Worm (Caenorhabditis elegans): ENCODE results near the gene B0513.4.

DNA sequence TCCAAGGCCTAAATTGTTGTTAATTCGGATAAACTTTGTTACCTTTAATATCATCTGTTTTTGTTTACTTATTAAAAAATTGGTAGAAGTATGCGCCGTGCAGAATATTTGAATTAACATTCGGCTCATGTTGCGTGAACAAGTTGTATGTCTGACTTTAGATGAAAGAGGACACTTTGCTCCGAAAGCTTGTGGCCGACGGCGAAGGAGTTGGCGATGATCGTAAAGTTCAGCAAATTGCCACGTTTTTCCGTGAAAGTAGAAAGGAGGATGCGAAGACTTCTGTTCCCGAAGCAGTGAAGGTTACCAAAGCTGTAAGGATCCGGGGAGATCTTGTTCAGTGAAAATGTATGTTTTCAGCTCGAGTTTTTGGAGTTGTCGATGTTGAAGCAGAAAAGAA, 2.6 kb downstream of the B0513.4 start, which contains the start of gene thoc-7:
- TF ChIP-seq ztf-11 (tag; optimal IDR thresholded peaks at IDR 0.05) (no peak), hpl-2 (GFP tag; optimal IDR thresholded peaks at IDR 0.05) (no peak), ces-1 (GFP tag; optimal IDR thresholded peaks at IDR 0.05) (no peak), nhr-76 (tag; optimal IDR thresholded peaks at IDR 0.05) (no peak), ama-1 (optimal IDR thresholded peaks at IDR 0.05) (no peak), efl-1 (optimal IDR thresholded peaks at IDR 0.05) (no peak), efl-1 (GFP tag; optimal IDR thresholded peaks at IDR 0.05 in 1 of 2) (no peak), nhr-12 (tag; optimal IDR thresholded peaks at IDR 0.05) (no peak), elt-2 (tag; optimal IDR thresholded peaks at IDR 0.05) (no peak), swsn-7 (tag; optimal IDR thresholded peaks at IDR 0.05) (no peak)
